Fruit fly (Drosophila melanogaster) whole organism, embryonic: ENCODE data around the gene CG32564.
A peak's percentile ranks its signal among the peaks of the same experiment; 100 is the strongest.

Experiments used
- ATbp ChIP-seq: fragments of 200-800 bp; sonication (Bioruptor generic); optimal IDR thresholded peaks from 2 replicates; lab custom pipeline; 2017; ENCODE audit warnings: missing biosample characterization, mild to moderate bottlenecking, missing genetic modification characterization, missing genetic modification reagents
- Antp ChIP-seq: fragments of 200-800 bp; sonication (Bioruptor generic); optimal IDR thresholded peaks from 3 replicates; lab custom pipeline; 2016; ENCODE audit warnings: missing biosample characterization, missing genetic modification characterization
- Atf-2 ChIP-seq: fragments of 200-800 bp; sonication (Bioruptor generic); optimal IDR thresholded peaks from 2 replicates; lab custom pipeline; 2016; ENCODE audit warnings: missing biosample characterization, missing genetic modification characterization
- CG10209 ChIP-seq: fragments of 200-800 bp; sonication (Bioruptor generic); optimal IDR thresholded peaks from 3 replicates; lab custom pipeline; 2017; ENCODE audit warnings: missing biosample characterization, mild to moderate bottlenecking, missing genetic modification characterization, missing genetic modification reagents
- CG10274 ChIP-seq: fragments of 200-800 bp; sonication (Bioruptor generic); optimal IDR thresholded peaks from 3 replicates; lab custom pipeline; 2017; ENCODE audit warnings: missing biosample characterization, mild to moderate bottlenecking, missing genetic modification characterization
- CG10565 ChIP-seq: fragments of 200-800 bp; sonication (Bioruptor generic); optimal IDR thresholded peaks from 3 replicates; lab custom pipeline; 2016; ENCODE audit warnings: missing biosample characterization, mild to moderate bottlenecking, missing genetic modification characterization
- CG10979 ChIP-seq: fragments of 200-800 bp; sonication (Bioruptor generic); optimal IDR thresholded peaks from 2 replicates; lab custom pipeline; 2018; ENCODE audit warnings: missing biosample characterization, mild to moderate bottlenecking, missing genetic modification characterization, moderate library complexity
- CG11560 ChIP-seq: fragments of 200-800 bp; sonication (Bioruptor generic); IDR thresholded peaks from 3 replicates; pipeline ENCODE4 v1.3.6; 2022; ENCODE audit warnings: missing biosample characterization, missing genetic modification characterization
- CG12219 ChIP-seq: fragments of 200-800 bp; sonication (Bioruptor generic); optimal IDR thresholded peaks from 3 replicates; lab custom pipeline; 2018; ENCODE audit warnings: missing biosample characterization, mild to moderate bottlenecking, missing genetic modification characterization
- CG12391 ChIP-seq: fragments of 200-800 bp; sonication (Bioruptor generic); optimal IDR thresholded peaks from 3 replicates; lab custom pipeline; 2018; ENCODE audit warnings: missing biosample characterization, mild to moderate bottlenecking, missing genetic modification characterization, moderate library complexity
- CG13296 ChIP-seq: fragments of 200-800 bp; sonication (Bioruptor generic); optimal IDR thresholded peaks from 3 replicates; lab custom pipeline; 2018; ENCODE audit warnings: missing biosample characterization, mild to moderate bottlenecking, missing genetic modification characterization
- CG14441 ChIP-seq: fragments of 200-800 bp; sonication (Bioruptor generic); IDR thresholded peaks from 2 replicates; pipeline ENCODE4 v1.3.6; 2022; ENCODE audit warnings: missing biosample characterization, missing genetic modification characterization
- CG1602 ChIP-seq: fragments of 200-800 bp; sonication (Bioruptor generic); optimal IDR thresholded peaks from 3 replicates; lab custom pipeline; 2016; ENCODE audit warnings: missing biosample characterization, missing genetic modification characterization
- CG16815 ChIP-seq: fragments of 200-800 bp; sonication (Bioruptor generic); optimal IDR thresholded peaks from 3 replicates; lab custom pipeline; 2017; ENCODE audit warnings: missing biosample characterization, mild to moderate bottlenecking, missing genetic modification characterization
- CG1792 ChIP-seq: fragments of 200-800 bp; sonication (Bioruptor generic); optimal IDR thresholded peaks from 2 replicates; lab custom pipeline; 2016; ENCODE audit warnings: missing biosample characterization, missing genetic modification characterization
- CG1832 ChIP-seq: fragments of 200-800 bp; sonication (Bioruptor generic); optimal IDR thresholded peaks from 2 replicates; lab custom pipeline; 2017; ENCODE audit warnings: missing biosample characterization, mild to moderate bottlenecking, missing genetic modification characterization, inconsistent platforms
- CG2712 ChIP-seq: fragments of 200-800 bp; optimal IDR thresholded peaks from 3 replicates; lab custom pipeline; 2019; ENCODE audit warnings: missing biosample characterization, mild to moderate bottlenecking, missing genetic modification characterization, moderate library complexity
- CG4328 ChIP-seq: fragments of 200-800 bp; sonication (Bioruptor generic); optimal IDR thresholded peaks from 3 replicates; lab custom pipeline; 2017; ENCODE audit warnings: missing biosample characterization, missing genetic modification reagents, missing genetic modification characterization
- CG6689 ChIP-seq: fragments of 200-800 bp; sonication (Bioruptor generic); IDR thresholded peaks from 2 replicates; pipeline ENCODE4 v1.3.6; 2022; ENCODE audit warnings: missing biosample characterization, missing genetic modification characterization
- CG7786 ChIP-seq: fragments of 200-800 bp; sonication (Bioruptor generic); optimal IDR thresholded peaks from 2 replicates; lab custom pipeline; 2016; ENCODE audit warnings: missing biosample characterization, missing genetic modification characterization
- Dad ChIP-seq: fragments of 200-800 bp; sonication (Bioruptor generic); optimal IDR thresholded peaks from 3 replicates; lab custom pipeline; 2016; ENCODE audit warnings: missing biosample characterization, missing genetic modification characterization
- Dbx ChIP-seq: fragments of 200-800 bp; sonication (Bioruptor generic); IDR thresholded peaks from 3 replicates; pipeline ENCODE4 v1.3.6; 2022; ENCODE audit warnings: missing biosample characterization, missing genetic modification characterization
- Deaf1 ChIP-seq: fragments of 200-800 bp; optimal IDR thresholded peaks from 3 replicates; lab custom pipeline; 2019; ENCODE audit warnings: missing biosample characterization, mild to moderate bottlenecking, missing genetic modification characterization, moderate library complexity
- Dll ChIP-seq: fragments of 200-800 bp; sonication (Bioruptor generic); IDR thresholded peaks from 4 replicates; pipeline ENCODE4 v1.3.6; 2022; ENCODE audit warnings: missing biosample characterization, missing genetic modification characterization; ENCODE audit not compliant: partially characterized antibody
- E2f1 ChIP-seq: fragments of 200-800 bp; sonication (Bioruptor generic); IDR thresholded peaks from 2 replicates; pipeline ENCODE4 v1.3.6; 2022; ENCODE audit warnings: missing biosample characterization, missing genetic modification characterization
- H15 ChIP-seq: fragments of 200-800 bp; sonication (Bioruptor generic); IDR thresholded peaks from 3 replicates; pipeline ENCODE4 v1.3.6; 2022; ENCODE audit warnings: missing biosample characterization, missing genetic modification characterization
- Lhr ChIP-seq: fragments of 200-800 bp; sonication (Bioruptor generic); optimal IDR thresholded peaks from 3 replicates; lab custom pipeline; 2017; ENCODE audit warnings: mild to moderate bottlenecking, missing biosample characterization, missing genetic modification reagents, missing genetic modification characterization
- Mes4 ChIP-seq: fragments of 200-800 bp; sonication (Bioruptor generic); optimal IDR thresholded peaks from 2 replicates; lab custom pipeline; 2016; ENCODE audit warnings: missing biosample characterization, missing genetic modification characterization
- Pdp1 ChIP-seq, 2 experiments: fragments of 200-800 bp; sonication (Bioruptor generic); optimal IDR thresholded peaks; 3 replicates each; lab custom pipeline; 2016; ENCODE audit warnings: missing biosample characterization in 2 of 2, missing genetic modification characterization in 2 of 2, mild to moderate bottlenecking in 1 of 2, moderate library complexity in 1 of 2
- Six4 ChIP-seq: fragments of 200-800 bp; sonication (Bioruptor generic); optimal IDR thresholded peaks from 2 replicates; lab custom pipeline; 2016; ENCODE audit warnings: missing biosample characterization, missing genetic modification characterization
- Vsx1 ChIP-seq: fragments of 200-800 bp; sonication (Bioruptor generic); optimal IDR thresholded peaks from 2 replicates; lab custom pipeline; 2017; ENCODE audit warnings: missing biosample characterization, mild to moderate bottlenecking, missing genetic modification characterization, missing genetic modification reagents
- al ChIP-seq: fragments of 200-800 bp; sonication (Bioruptor generic); IDR thresholded peaks from 2 replicates; pipeline ENCODE4 v1.3.6; 2022; ENCODE audit warnings: missing biosample characterization, missing genetic modification characterization
- ato ChIP-seq: fragments of 200-800 bp; sonication (Bioruptor generic); IDR thresholded peaks from 2 replicates; pipeline ENCODE4 v1.3.6; 2022; ENCODE audit warnings: missing biosample characterization, missing genetic modification characterization; ENCODE audit not compliant: partially characterized antibody
- bigmax ChIP-seq: fragments of 200-800 bp; sonication (Bioruptor generic); optimal IDR thresholded peaks from 2 replicates; lab custom pipeline; 2018; ENCODE audit warnings: missing biosample characterization, mild to moderate bottlenecking, missing genetic modification characterization
- btn ChIP-seq: fragments of 200-800 bp; sonication (Bioruptor generic); optimal IDR thresholded peaks from 2 replicates; lab custom pipeline; 2016; ENCODE audit warnings: missing biosample characterization, missing genetic modification characterization
- cwo ChIP-seq: fragments of 200-800 bp; sonication (Bioruptor generic); optimal IDR thresholded peaks from 3 replicates; lab custom pipeline; 2017; ENCODE audit warnings: missing biosample characterization, missing genetic modification characterization, mild to moderate bottlenecking, moderate library complexity, missing genetic modification reagents
- dimm ChIP-seq: fragments of 200-800 bp; sonication (Bioruptor generic); IDR thresholded peaks from 2 replicates; pipeline ENCODE4 v1.3.6; 2022; ENCODE audit warnings: missing biosample characterization, missing genetic modification characterization
- dysf ChIP-seq: fragments of 200-800 bp; sonication (Bioruptor generic); IDR thresholded peaks from 3 replicates; pipeline ENCODE4 v1.3.6; 2022; ENCODE audit warnings: missing biosample characterization, missing genetic modification characterization
- grau ChIP-seq: fragments of 200-800 bp; optimal IDR thresholded peaks from 3 replicates; lab custom pipeline; 2019; ENCODE audit warnings: missing biosample characterization, mild to moderate bottlenecking, missing genetic modification characterization, moderate library complexity
- h ChIP-seq: fragments of >200 bp; optimal IDR thresholded peaks from 2 replicates; lab custom pipeline; 2017
- hb ChIP-seq: fragments of 200-800 bp; sonication (Bioruptor generic); IDR thresholded peaks from 3 replicates; pipeline ENCODE4 v1.3.6; 2022; ENCODE audit warnings: missing biosample characterization, missing genetic modification characterization; ENCODE audit not compliant: partially characterized antibody
- jing ChIP-seq: fragments of 200-800 bp; sonication (Bioruptor generic); optimal IDR thresholded peaks from 2 replicates; lab custom pipeline; 2018; ENCODE audit warnings: missing biosample characterization, mild to moderate bottlenecking, missing genetic modification characterization
- lmd ChIP-seq: fragments of 200-800 bp; sonication (Bioruptor generic); IDR thresholded peaks from 2 replicates; pipeline ENCODE4 v1.3.6; 2022; ENCODE audit warnings: missing biosample characterization, missing genetic modification characterization
- lola ChIP-seq, 3 experiments: fragments of >200 bp in 2 of 3; fragments of 200-800 bp in 1 of 3; sonication (Bioruptor generic) in 1 of 3; optimal IDR thresholded peaks; 2 replicates each; lab custom pipeline; 2017 to 2019; ENCODE audit warnings: missing biosample characterization in 3 of 3, missing genetic modification characterization in 3 of 3, mild to moderate bottlenecking in 1 of 3, moderate library complexity in 1 of 3
- mld ChIP-seq: fragments of 200-800 bp; sonication (Bioruptor generic); IDR thresholded peaks from 3 replicates; pipeline ENCODE4 v1.3.6; 2022; ENCODE audit warnings: missing biosample characterization, missing genetic modification characterization; ENCODE audit not compliant: partially characterized antibody
- odd ChIP-seq: fragments of 200-800 bp; sonication (Bioruptor generic); optimal IDR thresholded peaks from 2 replicates; lab custom pipeline; 2017; ENCODE audit warnings: missing biosample characterization, mild to moderate bottlenecking, missing genetic modification characterization
- org-1 ChIP-seq: fragments of 200-800 bp; sonication (Bioruptor generic); optimal IDR thresholded peaks from 2 replicates; lab custom pipeline; 2017; ENCODE audit warnings: missing biosample characterization, missing genetic modification characterization
- pho ChIP-seq: fragments of 200-800 bp; sonication (Bioruptor generic); optimal IDR thresholded peaks from 2 replicates; lab custom pipeline; 2016; ENCODE audit warnings: missing biosample characterization, missing genetic modification characterization
- trh ChIP-seq: fragments of 200-800 bp; sonication (Bioruptor generic); optimal IDR thresholded peaks from 2 replicates; lab custom pipeline; 2016; ENCODE audit warnings: missing biosample characterization, missing genetic modification characterization
- twi ChIP-seq: fragments of 200-800 bp; optimal IDR thresholded peaks from 2 replicates; lab custom pipeline; 2019; ENCODE audit warnings: missing biosample characterization, mild to moderate bottlenecking, missing genetic modification characterization, moderate library complexity
- zfh2 ChIP-seq: fragments of 200-800 bp; sonication (Bioruptor generic); optimal IDR thresholded peaks from 2 replicates; lab custom pipeline; 2016; ENCODE audit warnings: missing biosample characterization, missing genetic modification characterization

The CG32564 gene

DNA sequence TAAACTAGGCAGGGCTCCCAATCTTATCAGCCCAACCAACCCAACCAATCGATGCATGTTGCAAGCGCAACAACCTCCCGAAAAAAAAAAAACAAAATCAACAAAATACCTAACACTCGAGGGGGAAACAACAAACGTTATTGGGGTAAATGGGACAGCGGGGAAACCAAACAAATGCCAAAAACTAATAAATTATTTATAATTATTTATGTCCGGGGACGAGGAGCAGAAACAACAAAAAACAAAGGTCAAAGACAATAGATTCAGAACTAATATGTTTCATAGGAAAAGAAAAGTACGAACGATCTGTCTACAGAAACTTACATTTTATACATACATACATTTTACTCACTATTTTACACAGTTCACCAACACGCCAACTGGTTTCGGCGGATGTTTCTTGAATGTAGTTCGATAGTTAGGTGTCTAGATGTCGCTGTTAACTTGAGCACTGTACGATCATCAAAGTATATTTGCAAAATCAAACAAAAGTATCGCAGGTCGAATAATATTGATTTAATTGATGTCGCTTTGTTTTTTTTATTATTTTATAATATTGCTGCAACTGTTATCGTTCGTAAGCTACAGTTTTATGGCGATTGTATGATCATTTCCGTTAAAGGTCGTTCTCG is 30.5 kb upstream of the CG32564 start (continued):
- TF ChIP-seq hb (no peak), Dbx (GFP tag; lab: Robert Waterston, UW) (peak; percentile 68; the same call in 1 of the 3 replicates), odd (GFP tag; lab: Kevin White, UChicago) (no peak), CG10979 (tag; lab: Kevin White, UChicago) (peak; percentile 63), E2f1 (GFP tag; lab: Robert Waterston, UW) (no peak), Lhr (peak; percentile 66), cwo (GFP tag; lab: Kevin White, UChicago) (no peak), CG4328 (GFP tag; lab: Kevin White, UChicago) (no peak), dysf (GFP tag; lab: Robert Waterston, UW) (peak; percentile 15; the same call in 1 of the 3 replicates), CG10209 (GFP tag; lab: Kevin White, UChicago) (peak; percentile 32), Antp (GFP tag; lab: Kevin White, UChicago) (peak; percentile 24), ato (GFP tag; lab: Robert Waterston, UW) (no peak), Vsx1 (GFP tag; lab: Kevin White, UChicago) (no peak), CG10274 (no peak), CG1832 (GFP tag; lab: Kevin White, UChicago) (no peak), twi (tag; lab: Kevin White, UChicago) (no peak), Pdp1 (GFP tag; optimal IDR thresholded peaks at IDR 0.05; lab: Kevin White, UChicago) (peak; percentile 31 to 32), CG1602 (GFP tag; lab: Kevin White, UChicago) (no peak), CG6689 (no peak), lola (GFP tag; optimal IDR thresholded peaks at IDR 0.05; lab: Kevin White, UChicago) (peak in 1 of 3 experiments; percentile 7), trh (no peak), zfh2 (GFP tag; lab: Kevin White, UChicago) (no peak), CG12219 (GFP tag; lab: Kevin White, UChicago) (no peak), Dll (GFP tag; lab: Robert Waterston, UW) (no peak), CG12391 (peak; percentile 14), CG16815 (GFP tag; lab: Kevin White, UChicago) (no peak), CG2712 (tag; lab: Kevin White, UChicago) (peak; percentile 34), btn (GFP tag; lab: Kevin White, UChicago) (no peak), CG11560 (tag; lab: Robert Waterston, UW) (no peak), Mes4 (no peak), lmd (no peak; the same call in 1 of the 2 replicates)

- TF ChIP-seq H15 (0 out of 3 replicates have a peak, but pooled peaks have one; percentile 38), org-1 (no peak), Lhr (no peak), pho (GFP tag; lab: Kevin White, UChicago) (no peak), Dad (GFP tag; lab: Kevin White, UChicago) (no peak), bigmax (no peak), CG14441 (GFP tag; lab: Robert Waterston, UW) (peak; percentile 74), h (lab: Kevin White, UChicago) (no peak), al (GFP tag; lab: Robert Waterston, UW) (0 out of 2 replicates have a peak, but pooled peaks have one; percentile 22), grau (tag; lab: Kevin White, UChicago) (peak; percentile 35), ATbp (GFP tag; lab: Kevin White, UChicago) (peak; percentile 16), jing (no peak), Six4 (GFP tag; lab: Kevin White, UChicago) (peak; percentile 7), Atf-2 (GFP tag; lab: Kevin White, UChicago) (no peak), CG1792 (no peak), CG13296 (peak; percentile 38), mld (no peak), dimm (GFP tag; lab: Robert Waterston, UW) (no peak), CG10565 (GFP tag; lab: Kevin White, UChicago) (no peak), Deaf1 (tag; lab: Kevin White, UChicago) (peak; percentile 12), CG7786 (GFP tag; lab: Kevin White, UChicago) (peak; percentile 35)
Observed at dm6 chrX:17176542-17176941, 29.7 kb upstream of the CG32564 start.
